Fruit fly (Drosophila melanogaster): ENCODE data around the gene osi.

DNA sequence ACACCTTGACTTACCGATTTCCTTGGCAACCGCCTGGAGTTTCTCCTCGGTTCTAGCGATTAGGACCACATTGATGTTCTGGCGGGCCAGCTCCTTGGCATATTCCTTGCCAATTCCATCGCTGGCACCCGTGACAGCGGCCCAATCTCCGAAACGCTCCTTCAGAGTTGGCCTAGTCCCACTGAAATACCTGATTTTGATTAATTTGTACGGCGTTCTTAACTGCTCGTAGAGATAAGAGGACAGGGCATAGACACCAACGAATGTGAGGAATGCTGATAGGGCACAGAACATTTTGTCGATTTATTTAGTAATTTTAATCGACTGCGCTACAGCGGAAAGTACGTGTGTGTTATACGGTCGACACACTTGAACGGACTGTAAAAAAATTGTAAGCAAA lies 26.6 kb downstream of the osi start, which contains the start of gene CG6012:
- TF ChIP-seq usp (GFP tag; optimal IDR thresholded peaks at IDR 0.05), result no peak
- TF ChIP-seq psq (optimal IDR thresholded peaks at IDR 0.05), result no peak
- TF ChIP-seq pan (optimal IDR thresholded peaks at IDR 0.05), result no peak
